Fruit fly (Drosophila melanogaster) whole organism, embryonic: ENCODE results near the gene CG32984.
A peak's percentile ranks its signal among the peaks of the same experiment; 100 is the strongest.

Experiments
- CG1024 ChIP-seq: fragments of 200-800 bp; sonication (Bioruptor generic); IDR thresholded peaks from 2 replicates; pipeline ENCODE4 v1.3.6; 2022; ENCODE audit warnings: missing biosample characterization, missing genetic modification characterization
- CG10462 ChIP-seq: fragments of 200-800 bp; sonication (Bioruptor generic); optimal IDR thresholded peaks from 2 replicates; lab custom pipeline; 2016; ENCODE audit warnings: missing biosample characterization, missing genetic modification characterization
- CG10654 ChIP-seq: fragments of 200-800 bp; sonication (Bioruptor generic); optimal IDR thresholded peaks from 2 replicates; lab custom pipeline; 2016; ENCODE audit warnings: missing biosample characterization, missing genetic modification characterization
- CG12071 ChIP-seq: fragments of 200-800 bp; sonication (Bioruptor generic); optimal IDR thresholded peaks from 3 replicates; lab custom pipeline; 2018; ENCODE audit warnings: missing biosample characterization, mild to moderate bottlenecking, missing genetic modification characterization
- CG12155 ChIP-seq: fragments of 200-800 bp; sonication (Bioruptor generic); optimal IDR thresholded peaks from 3 replicates; lab custom pipeline; 2016; ENCODE audit warnings: missing biosample characterization, missing genetic modification characterization
- CG13296 ChIP-seq: fragments of 200-800 bp; sonication (Bioruptor generic); optimal IDR thresholded peaks from 3 replicates; lab custom pipeline; 2018; ENCODE audit warnings: missing biosample characterization, mild to moderate bottlenecking, missing genetic modification characterization
- CG14441 ChIP-seq: fragments of 200-800 bp; sonication (Bioruptor generic); IDR thresholded peaks from 2 replicates; pipeline ENCODE4 v1.3.6; 2022; ENCODE audit warnings: missing biosample characterization, missing genetic modification characterization
- CG17568 ChIP-seq: fragments of 200-800 bp; sonication (Bioruptor generic); optimal IDR thresholded peaks from 2 replicates; lab custom pipeline; 2018; ENCODE audit warnings: missing biosample characterization, mild to moderate bottlenecking, missing genetic modification characterization, moderate library complexity
- CG30431 ChIP-seq: fragments of 200-800 bp; sonication (Bioruptor generic); optimal IDR thresholded peaks from 2 replicates; lab custom pipeline; 2017; ENCODE audit warnings: missing biosample characterization, missing genetic modification characterization
- CG3407 ChIP-seq: fragments of 200-800 bp; sonication (Bioruptor generic); optimal IDR thresholded peaks from 2 replicates; lab custom pipeline; 2018; ENCODE audit warnings: missing biosample characterization, mild to moderate bottlenecking, missing genetic modification characterization
- CG4730 ChIP-seq: fragments of 200-800 bp; sonication (Bioruptor generic); IDR thresholded peaks from 2 replicates; pipeline ENCODE4 v1.3.6; 2022; ENCODE audit warnings: missing biosample characterization, missing genetic modification characterization
- CG6791 ChIP-seq: fragments of 200-800 bp; sonication (Bioruptor generic); IDR thresholded peaks from 3 replicates; pipeline ENCODE4 v1.3.6; 2022; ENCODE audit warnings: missing biosample characterization, missing genetic modification characterization; ENCODE audit not compliant: partially characterized antibody
- Dek ChIP-seq: fragments of 200-800 bp; sonication (Bioruptor generic); optimal IDR thresholded peaks from 3 replicates; lab custom pipeline; 2019; ENCODE audit warnings: missing biosample characterization, mild to moderate bottlenecking, missing genetic modification characterization, moderate library complexity
- Dfd ChIP-seq, 2 experiments: fragments of >200 bp; optimal IDR thresholded peaks; 2 replicates each; lab custom pipeline; 2017; ENCODE audit warnings: missing biosample characterization in 2 of 2, missing genetic modification characterization in 2 of 2
- Drgx ChIP-seq: fragments of 200-800 bp; sonication (Bioruptor generic); IDR thresholded peaks from 2 replicates; pipeline ENCODE4 v1.3.6; 2022; ENCODE audit warnings: missing biosample characterization, missing genetic modification characterization
- Ets65A ChIP-seq: fragments of 200-800 bp; sonication (Bioruptor generic); peaks from one replicate; lab custom pipeline; 2016; ENCODE audit warnings: missing biosample characterization, missing genetic modification characterization
- GATAe ChIP-seq: fragments of 200-800 bp; sonication (Bioruptor generic); conservative IDR thresholded peaks from 2 replicates; pipeline ENCODE4 v1.3.6; 2022; ENCODE audit warnings: missing biosample characterization, missing genetic modification characterization
- Gug ChIP-seq: fragments of 200-800 bp; sonication (Bioruptor generic); IDR thresholded peaks from 4 replicates; pipeline ENCODE4 v1.3.6; 2022; ENCODE audit warnings: missing biosample characterization, missing genetic modification characterization
- Hr78 ChIP-seq, 2 experiments: fragments of 200-800 bp in 1 of 2; fragments of >200 bp in 1 of 2; sonication (Bioruptor generic) in 1 of 2; optimal IDR thresholded peaks; 2 replicates each; lab custom pipeline; 2017 to 2019; ENCODE audit warnings: missing biosample characterization in 2 of 2, missing genetic modification characterization in 2 of 2, mild to moderate bottlenecking in 1 of 2, moderate library complexity in 1 of 2
- Lhr ChIP-seq: fragments of 200-800 bp; sonication (Bioruptor generic); optimal IDR thresholded peaks from 3 replicates; lab custom pipeline; 2017; ENCODE audit warnings: mild to moderate bottlenecking, missing biosample characterization, missing genetic modification reagents, missing genetic modification characterization
- Lpt ChIP-seq: fragments of >200 bp; optimal IDR thresholded peaks from 2 replicates; lab custom pipeline; 2018; ENCODE audit warnings: missing biosample characterization, missing genetic modification characterization
- Myb ChIP-seq: fragments of 200-800 bp; sonication (Bioruptor generic); optimal IDR thresholded peaks from 2 replicates; lab custom pipeline; 2016; ENCODE audit warnings: missing biosample characterization, missing genetic modification characterization
- Oaz ChIP-seq: fragments of 200-800 bp; sonication (Bioruptor generic); IDR thresholded peaks from 2 replicates; pipeline ENCODE4 v1.3.6; 2022; ENCODE audit warnings: missing biosample characterization, missing genetic modification characterization
- Oli ChIP-seq: fragments of 200-800 bp; sonication (Bioruptor generic); optimal IDR thresholded peaks from 2 replicates; lab custom pipeline; 2018; ENCODE audit warnings: missing biosample characterization, mild to moderate bottlenecking, missing genetic modification characterization, moderate library complexity
- Poxn ChIP-seq: fragments of 200-800 bp; sonication (Bioruptor generic); IDR thresholded peaks from 2 replicates; pipeline ENCODE4 v1.3.6; 2022; ENCODE audit warnings: missing biosample characterization, missing genetic modification characterization
- Side ChIP-seq: fragments of 200-800 bp; sonication (Bioruptor generic); optimal IDR thresholded peaks from 2 replicates; lab custom pipeline; 2016; ENCODE audit warnings: missing biosample characterization, missing genetic modification characterization
- Spps ChIP-seq: fragments of 200-800 bp; sonication (Bioruptor generic); optimal IDR thresholded peaks from 2 replicates; lab custom pipeline; 2018; ENCODE audit warnings: missing biosample characterization, mild to moderate bottlenecking, missing genetic modification characterization
- Trl ChIP-seq, 3 experiments: fragments of >200 bp in 2 of 3; fragments of 200-800 bp in 1 of 3; sonication (Bioruptor generic) in 1 of 3; optimal IDR thresholded peaks; 2 replicates in 1 of 3; 3 replicates in 2 of 3; lab custom pipeline; 2016 to 2017; ENCODE audit warnings: missing biosample characterization in 1 of 3, missing genetic modification characterization in 1 of 3
- bsh ChIP-seq, 2 experiments: fragments of 200-800 bp; sonication (Bioruptor generic); optimal IDR thresholded peaks; 2 replicates each; lab custom pipeline; 2017 to 2018; ENCODE audit warnings: mild to moderate bottlenecking in 2 of 2, missing biosample characterization in 2 of 2, missing genetic modification characterization in 2 of 2, moderate library complexity in 1 of 2
- fd102C ChIP-seq: fragments of 200-800 bp; sonication (Bioruptor generic); optimal IDR thresholded peaks from 2 replicates; lab custom pipeline; 2018; ENCODE audit warnings: missing biosample characterization, mild to moderate bottlenecking, missing genetic modification characterization, moderate library complexity
- fd96Cb ChIP-seq: fragments of 200-800 bp; sonication (Bioruptor generic); optimal IDR thresholded peaks from 2 replicates; lab custom pipeline; 2018; ENCODE audit warnings: missing biosample characterization, mild to moderate bottlenecking, missing genetic modification characterization, moderate library complexity
- gcm ChIP-seq: fragments of 200-800 bp; sonication (Bioruptor generic); optimal IDR thresholded peaks from 2 replicates; lab custom pipeline; 2019; ENCODE audit warnings: missing biosample characterization, mild to moderate bottlenecking, missing genetic modification characterization, moderate library complexity
- gsb-n ChIP-seq: fragments of 200-800 bp; sonication (Bioruptor generic); optimal IDR thresholded peaks from 3 replicates; lab custom pipeline; 2018; ENCODE audit warnings: missing biosample characterization, mild to moderate bottlenecking, missing genetic modification characterization
- hkb ChIP-seq, 2 experiments: fragments of 200-800 bp in 1 of 2; fragments of >200 bp in 1 of 2; sonication (Bioruptor generic) in 1 of 2; IDR thresholded peaks in 1 of 2; optimal IDR thresholded peaks in 1 of 2; 2 replicates each; pipeline versions ENCODE4 v1.3.6 to Lab custom; 2017 to 2022; ENCODE audit warnings: missing biosample characterization in 1 of 2, missing genetic modification characterization in 1 of 2
- lov ChIP-seq, 2 experiments: fragments of 200-800 bp in 1 of 2; fragments of >200 bp in 1 of 2; sonication (Bioruptor generic) in 1 of 2; IDR thresholded peaks in 1 of 2; optimal IDR thresholded peaks in 1 of 2; 2 replicates in 1 of 2; 3 replicates in 1 of 2; pipeline versions ENCODE4 v1.3.6 to Lab custom; 2017 to 2022; ENCODE audit warnings: missing biosample characterization in 1 of 2, missing genetic modification characterization in 1 of 2
- nerfin-2 ChIP-seq: fragments of 200-800 bp; sonication (Bioruptor generic); IDR thresholded peaks from 2 replicates; pipeline ENCODE4 v1.3.6; 2022; ENCODE audit warnings: missing biosample characterization, missing genetic modification characterization; ENCODE audit not compliant: partially characterized antibody
- org-1 ChIP-seq: fragments of 200-800 bp; sonication (Bioruptor generic); optimal IDR thresholded peaks from 2 replicates; lab custom pipeline; 2017; ENCODE audit warnings: missing biosample characterization, missing genetic modification characterization
- pan ChIP-seq, 4 experiments: fragments of >200 bp in 3 of 4; fragments of 200-800 bp in 1 of 4; sonication (Bioruptor generic) in 1 of 4; optimal IDR thresholded peaks in 3 of 4; IDR thresholded peaks in 1 of 4; 2 replicates each; pipeline versions ENCODE4 v1.3.6 to Lab custom; 2017 to 2022; ENCODE audit warnings: missing biosample characterization in 2 of 4, missing genetic modification characterization in 2 of 4, mixed read lengths in 1 of 4
- pb ChIP-seq: fragments of 200-800 bp; sonication (Bioruptor generic); optimal IDR thresholded peaks from 3 replicates; lab custom pipeline; 2016; ENCODE audit warnings: missing biosample characterization, missing genetic modification characterization
- pnt ChIP-seq: fragments of 200-800 bp; sonication (Bioruptor generic); optimal IDR thresholded peaks from 3 replicates; lab custom pipeline; 2016; ENCODE audit warnings: missing biosample characterization, missing genetic modification characterization
- pros ChIP-seq: fragments of 200-800 bp; sonication (Bioruptor generic); optimal IDR thresholded peaks from 3 replicates; lab custom pipeline; 2019; ENCODE audit warnings: missing biosample characterization, mild to moderate bottlenecking, missing genetic modification characterization, moderate library complexity
- sd ChIP-seq: fragments of 200-800 bp; sonication (Bioruptor generic); optimal IDR thresholded peaks from 3 replicates; lab custom pipeline; 2018; ENCODE audit warnings: missing biosample characterization, mild to moderate bottlenecking, missing genetic modification characterization, moderate library complexity
- sens ChIP-seq: fragments of 200-800 bp; sonication (Bioruptor generic); peaks from one replicate; lab custom pipeline; 2016; ENCODE audit warnings: missing biosample characterization, missing genetic modification characterization
- shn ChIP-seq: fragments of 200-800 bp; sonication (Bioruptor generic); optimal IDR thresholded peaks from 3 replicates; lab custom pipeline; 2016; ENCODE audit warnings: missing biosample characterization, missing genetic modification characterization
- sim ChIP-seq: fragments of 200-800 bp; sonication (Bioruptor generic); IDR thresholded peaks from 2 replicates; pipeline ENCODE4 v1.3.6; 2022; ENCODE audit warnings: missing biosample characterization, missing genetic modification characterization
- slbo ChIP-seq: fragments of 200-800 bp; sonication (Bioruptor generic); IDR thresholded peaks from 2 replicates; pipeline ENCODE4 v1.3.6; 2022; ENCODE audit warnings: missing biosample characterization, missing genetic modification characterization
- tap ChIP-seq: fragments of 200-800 bp; optimal IDR thresholded peaks from 3 replicates; lab custom pipeline; 2019; ENCODE audit warnings: missing biosample characterization, mild to moderate bottlenecking, missing genetic modification characterization, moderate library complexity
- tup ChIP-seq: fragments of 200-800 bp; sonication (Bioruptor generic); optimal IDR thresholded peaks from 2 replicates; lab custom pipeline; 2016; ENCODE audit warnings: missing biosample characterization, mild to moderate bottlenecking, missing genetic modification characterization, moderate library complexity

CG32984 gene

dm6 chr2L:8997285-8997684 lies 32.5 kb downstream of the CG32984 start, which contains the start of the genes alien and CG18661 (continued):
- TF ChIP-seq hkb (optimal IDR thresholded peaks at IDR 0.05; lab: Kevin White, UChicago) (peak; percentile 53), hkb (GFP tag; IDR thresholded peaks at IDR 0.05; lab: Robert Waterston, UW) (peak; percentile 88), pros (GFP tag; lab: Kevin White, UChicago) (no peak), CG12155 (GFP tag; lab: Kevin White, UChicago) (peak; percentile 89), GATAe (peak; percentile 55; the same call in 1 of the 2 replicates), gcm (peak; percentile 30), CG3407 (GFP tag; lab: Kevin White, UChicago) (no peak), tup (GFP tag; lab: Kevin White, UChicago) (peak; percentile 57), org-1 (peak; percentile 51), Lhr (GFP tag; lab: Kevin White, UChicago) (peak; percentile 87), nerfin-2 (GFP tag; lab: Robert Waterston, UW) (peak; percentile 33; the same call in 1 of the 2 replicates), tap (no peak), Drgx (GFP tag; lab: Robert Waterston, UW) (peak; percentile 75), gsb-n (tag; lab: Kevin White, UChicago) (peak; percentile 60), slbo (GFP tag; lab: Robert Waterston, UW) (peak; percentile 98), CG14441 (GFP tag; lab: Robert Waterston, UW) (peak; percentile 91), pb (GFP tag; lab: Kevin White, UChicago) (peak; percentile 82), sim (GFP tag; lab: Robert Waterston, UW) (no peak), Poxn (GFP tag; lab: Robert Waterston, UW) (peak; percentile 54; the same call in 1 of the 2 replicates), Ets65A (GFP tag; lab: Kevin White, UChicago) (peak; percentile 98), CG4730 (peak; percentile 83), pan (optimal IDR thresholded peaks at IDR 0.05; lab: Kevin White, UChicago) (no peak), pan (GFP tag; optimal IDR thresholded peaks at IDR 0.05 in 1 of 2, IDR thresholded peaks at IDR 0.05 in 1 of 2) (peak in 1 of 2 experiments; percentile 83), CG6791 (no peak), CG13296 (GFP tag; lab: Kevin White, UChicago) (peak; percentile 0), CG30431 (GFP tag; lab: Kevin White, UChicago) (peak; percentile 48), Dek (tag; lab: Kevin White, UChicago) (peak; percentile 84), fd102C (GFP tag; lab: Kevin White, UChicago) (peak; percentile 48), sd (tag; lab: Kevin White, UChicago) (peak; percentile 70), CG17568 (GFP tag; lab: Kevin White, UChicago) (no peak), pnt (GFP tag; lab: Kevin White, UChicago) (peak; percentile 97), CG12071 (GFP tag; lab: Kevin White, UChicago) (no peak), shn (GFP tag; lab: Kevin White, UChicago) (peak; percentile 76), Side (GFP tag; lab: Kevin White, UChicago) (peak; percentile 89), Spps (tag; lab: Kevin White, UChicago) (no peak), sens (GFP tag; lab: Kevin White, UChicago) (peak; percentile 98), CG1024 (peak; percentile 95), Oaz (GFP tag; lab: Robert Waterston, UW) (peak; percentile 95), CG10654 (peak; percentile 81), Dfd (GFP tag; optimal IDR thresholded peaks at IDR 0.05; lab: Kevin White, UChicago) (no peak), Lpt (GFP tag; lab: Kevin White, UChicago) (no peak), fd96Cb (peak; percentile 90), Hr78 (GFP tag; optimal IDR thresholded peaks at IDR 0.05; lab: Kevin White, UChicago) (no peak), Myb (GFP tag; lab: Kevin White, UChicago) (peak; percentile 99), bsh (GFP tag; optimal IDR thresholded peaks at IDR 0.05; lab: Kevin White, UChicago) (peak in 1 of 2 experiments; percentile 59), Trl (optimal IDR thresholded peaks at IDR 0.05; lab: Kevin White, UChicago) (no peak), Trl (GFP tag; optimal IDR thresholded peaks at IDR 0.05; lab: Kevin White, UChicago) (peak; percentile 98), lov (optimal IDR thresholded peaks at IDR 0.05; lab: Kevin White, UChicago) (no peak), lov (GFP tag; IDR thresholded peaks at IDR 0.05; lab: Robert Waterston, UW) (peak; percentile 85), CG10462 (GFP tag; lab: Kevin White, UChicago) (peak; percentile 72), Gug (GFP tag; lab: Robert Waterston, UW) (peak; percentile 92), Oli (tag; lab: Kevin White, UChicago) (peak; percentile 40)
